Fruit fly (Drosophila melanogaster) whole organism, adult: Measurements from ENCODE around the gene Osi22.

Experiments used
- CG33017 ChIP-seq: fragments of 200-800 bp; sonication (Bioruptor generic); optimal IDR thresholded peaks from 2 replicates; lab custom pipeline; 2018; ENCODE audit warnings: missing biosample characterization, mild to moderate bottlenecking, missing genetic modification characterization, moderate library complexity
- CG5204 ChIP-seq: fragments of 200-800 bp; sonication (Bioruptor generic); optimal IDR thresholded peaks from 2 replicates; lab custom pipeline; 2016; ENCODE audit warnings: missing biosample characterization, missing genetic modification characterization
- Hr96 ChIP-seq: fragments of 200-800 bp; sonication (Bioruptor generic); optimal IDR thresholded peaks from 2 replicates; lab custom pipeline; 2016; ENCODE audit warnings: missing biosample characterization, missing genetic modification characterization
- Mnt ChIP-seq: fragments of 200-800 bp; sonication (Bioruptor generic); optimal IDR thresholded peaks from 2 replicates; lab custom pipeline; 2016; ENCODE audit warnings: missing biosample characterization, mild to moderate bottlenecking, missing genetic modification characterization
- cic ChIP-seq: fragments of 200-800 bp; sonication (Bioruptor generic); optimal IDR thresholded peaks from 2 replicates; lab custom pipeline; 2017; ENCODE audit warnings: missing biosample characterization, mild to moderate bottlenecking, missing genetic modification characterization, moderate library complexity
- kay ChIP-seq: fragments of 200-800 bp; sonication (Bioruptor generic); peaks from one replicate; lab custom pipeline; 2016; ENCODE audit warnings: missing biosample characterization, missing genetic modification characterization, borderline replicate concordance
- ovo ChIP-seq: fragments of 200-800 bp; sonication (Bioruptor generic); optimal IDR thresholded peaks from 2 replicates; lab custom pipeline; 2016; ENCODE audit warnings: missing biosample characterization, missing genetic modification characterization

DNA sequence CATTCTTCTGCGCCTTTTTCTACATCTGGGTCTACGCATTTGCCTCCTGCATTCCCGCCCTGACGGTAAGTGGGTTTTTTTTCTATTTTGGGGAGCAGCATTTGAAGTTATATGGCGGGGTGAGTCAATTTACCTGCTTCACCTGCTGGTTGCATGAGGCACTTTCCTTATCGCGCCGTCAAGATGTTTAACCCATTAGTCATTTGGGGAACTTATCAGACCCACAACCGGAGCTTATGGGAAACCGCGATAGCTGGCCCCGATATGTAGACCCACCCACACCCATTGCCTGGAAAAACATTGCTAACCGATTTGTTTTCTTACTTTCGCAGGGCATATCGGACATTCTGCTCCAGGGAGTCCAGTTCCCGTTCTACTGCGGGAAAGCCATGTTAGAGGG is 28.7 kb upstream of the Osi22 start:
- no peak for TF ChIP-seq Hr96 (GFP tag; lab: Kevin White, UChicago)
- no peak for TF ChIP-seq kay (GFP tag; lab: Kevin White, UChicago)
- TF ChIP-seq ovo (GFP tag; lab: Kevin White, UChicago): no peak
- no peak for TF ChIP-seq CG5204 (GFP tag; lab: Kevin White, UChicago)
- TF ChIP-seq Mnt (GFP tag; lab: Kevin White, UChicago): no peak
- TF ChIP-seq cic (GFP tag; lab: Kevin White, UChicago): no peak
- TF ChIP-seq CG33017 (tag; lab: Kevin White, UChicago): no peak
